Fruit fly (Drosophila melanogaster) whole organism, adult: ENCODE measurements around the gene DopEcR.

ENCODE experiments used
- CG11617 ChIP-seq: fragments of 200-800 bp; sonication (Bioruptor generic); optimal IDR thresholded peaks from 2 replicates; lab custom pipeline; 2017; ENCODE audit warnings: mild to moderate bottlenecking, missing biosample characterization, missing genetic modification reagents, missing genetic modification characterization
- CG12768 ChIP-seq: fragments of 200-800 bp; sonication (Bioruptor generic); optimal IDR thresholded peaks from 2 replicates; lab custom pipeline; 2017; ENCODE audit warnings: missing biosample characterization, missing genetic modification characterization, mild to moderate bottlenecking, moderate library complexity, missing genetic modification reagents
- CG14711 ChIP-seq: fragments of 200-800 bp; sonication (Bioruptor generic); optimal IDR thresholded peaks from 2 replicates; lab custom pipeline; 2018; ENCODE audit warnings: missing biosample characterization, mild to moderate bottlenecking, missing genetic modification characterization, moderate library complexity
- CG1620 ChIP-seq: fragments of 200-800 bp; sonication (Bioruptor generic); optimal IDR thresholded peaks from 2 replicates; lab custom pipeline; 2016; ENCODE audit warnings: missing biosample characterization, missing genetic modification characterization
- CG33017 ChIP-seq: fragments of 200-800 bp; sonication (Bioruptor generic); optimal IDR thresholded peaks from 2 replicates; lab custom pipeline; 2018; ENCODE audit warnings: missing biosample characterization, mild to moderate bottlenecking, missing genetic modification characterization, moderate library complexity
- CG5204 ChIP-seq: fragments of 200-800 bp; sonication (Bioruptor generic); optimal IDR thresholded peaks from 2 replicates; lab custom pipeline; 2016; ENCODE audit warnings: missing biosample characterization, missing genetic modification characterization
- CG7045 ChIP-seq: fragments of 200-800 bp; sonication (Bioruptor generic); optimal IDR thresholded peaks from 2 replicates; lab custom pipeline; 2017; ENCODE audit warnings: missing biosample characterization, mild to moderate bottlenecking, missing genetic modification characterization
- CG7101 ChIP-seq: fragments of 200-800 bp; sonication (Bioruptor generic); optimal IDR thresholded peaks from 2 replicates; lab custom pipeline; 2018; ENCODE audit warnings: missing biosample characterization, mild to moderate bottlenecking, missing genetic modification characterization, moderate library complexity
- Clk ChIP-seq: fragments of 200-800 bp; sonication (Bioruptor generic); optimal IDR thresholded peaks from 2 replicates; lab custom pipeline; 2017; ENCODE audit warnings: missing biosample characterization, missing genetic modification characterization
- Crg-1 ChIP-seq: fragments of 200-800 bp; sonication (Bioruptor generic); optimal IDR thresholded peaks from 2 replicates; lab custom pipeline; 2016; ENCODE audit warnings: missing biosample characterization, missing genetic modification characterization
- Hr96 ChIP-seq: fragments of 200-800 bp; sonication (Bioruptor generic); optimal IDR thresholded peaks from 2 replicates; lab custom pipeline; 2016; ENCODE audit warnings: missing biosample characterization, missing genetic modification characterization
- Mnt ChIP-seq: fragments of 200-800 bp; sonication (Bioruptor generic); optimal IDR thresholded peaks from 2 replicates; lab custom pipeline; 2016; ENCODE audit warnings: missing biosample characterization, mild to moderate bottlenecking, missing genetic modification characterization
- bab1 ChIP-seq: fragments of 200-800 bp; sonication (Bioruptor generic); optimal IDR thresholded peaks from 3 replicates; lab custom pipeline; 2019; ENCODE audit warnings: missing biosample characterization, mild to moderate bottlenecking, missing genetic modification characterization, moderate library complexity
- cic ChIP-seq: fragments of 200-800 bp; sonication (Bioruptor generic); optimal IDR thresholded peaks from 2 replicates; lab custom pipeline; 2017; ENCODE audit warnings: missing biosample characterization, mild to moderate bottlenecking, missing genetic modification characterization, moderate library complexity
- cnc ChIP-seq, 2 experiments: fragments of >200 bp; optimal IDR thresholded peaks; 2 replicates each; lab custom pipeline; 2017
- kay ChIP-seq: fragments of 200-800 bp; sonication (Bioruptor generic); peaks from one replicate; lab custom pipeline; 2016; ENCODE audit warnings: missing biosample characterization, missing genetic modification characterization, borderline replicate concordance
- ovo ChIP-seq: fragments of 200-800 bp; sonication (Bioruptor generic); optimal IDR thresholded peaks from 2 replicates; lab custom pipeline; 2016; ENCODE audit warnings: missing biosample characterization, missing genetic modification characterization
- pad ChIP-seq: fragments of 200-800 bp; sonication (Bioruptor generic); optimal IDR thresholded peaks from 3 replicates; lab custom pipeline; 2017; ENCODE audit warnings: missing biosample characterization, missing genetic modification characterization, mild to moderate bottlenecking, moderate library complexity, missing genetic modification reagents
- tj ChIP-seq: fragments of 200-800 bp; sonication (Bioruptor generic); optimal IDR thresholded peaks from 3 replicates; lab custom pipeline; 2017; ENCODE audit warnings: missing biosample characterization, mild to moderate bottlenecking, missing genetic modification characterization, moderate library complexity
- toe ChIP-seq: fragments of 200-800 bp; sonication (Bioruptor generic); optimal IDR thresholded peaks from 2 replicates; lab custom pipeline; 2016; ENCODE audit warnings: missing biosample characterization, missing genetic modification characterization

Gene DopEcR

DNA sequence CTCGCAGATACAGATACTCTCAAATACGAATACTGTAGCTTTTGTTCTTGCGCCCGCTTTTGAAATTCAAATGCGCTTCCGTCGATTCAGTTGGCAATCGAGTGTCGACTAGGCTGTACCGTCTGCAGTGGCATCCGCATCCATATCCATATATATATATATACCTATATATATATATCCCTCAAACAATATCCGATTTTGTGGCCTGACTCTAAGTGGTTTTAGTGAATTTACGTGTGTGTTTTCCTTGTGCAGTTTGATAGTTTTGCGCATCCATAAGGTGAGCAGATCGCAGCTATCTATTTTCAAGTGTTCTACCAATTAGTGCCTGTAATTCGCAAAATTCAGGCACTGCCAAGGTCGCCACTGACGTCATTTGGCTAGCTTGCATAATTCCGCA lies 34.4 kb upstream of the DopEcR start:
- TF ChIP-seq Crg-1 (GFP tag; lab: Kevin White, UChicago) = no peak
- peak; percentile 23 for TF ChIP-seq CG5204 (GFP tag; lab: Kevin White, UChicago)
- no peak for TF ChIP-seq CG12768 (GFP tag; lab: Kevin White, UChicago)
- no peak for TF ChIP-seq Mnt (GFP tag; lab: Kevin White, UChicago)
- TF ChIP-seq CG33017 = peak; percentile 24
- no peak for TF ChIP-seq CG7045 (GFP tag; lab: Kevin White, UChicago)
- TF ChIP-seq Hr96 (GFP tag; lab: Kevin White, UChicago) = no peak
- no peak for TF ChIP-seq bab1 (GFP tag; lab: Kevin White, UChicago)
- TF ChIP-seq toe (GFP tag; lab: Kevin White, UChicago) = no peak
- peak; percentile 11 for TF ChIP-seq CG7101 (tag; lab: Kevin White, UChicago)
- peak; percentile 93 for TF ChIP-seq kay (GFP tag; lab: Kevin White, UChicago)
- TF ChIP-seq ovo (GFP tag; lab: Kevin White, UChicago) = no peak

DNA sequence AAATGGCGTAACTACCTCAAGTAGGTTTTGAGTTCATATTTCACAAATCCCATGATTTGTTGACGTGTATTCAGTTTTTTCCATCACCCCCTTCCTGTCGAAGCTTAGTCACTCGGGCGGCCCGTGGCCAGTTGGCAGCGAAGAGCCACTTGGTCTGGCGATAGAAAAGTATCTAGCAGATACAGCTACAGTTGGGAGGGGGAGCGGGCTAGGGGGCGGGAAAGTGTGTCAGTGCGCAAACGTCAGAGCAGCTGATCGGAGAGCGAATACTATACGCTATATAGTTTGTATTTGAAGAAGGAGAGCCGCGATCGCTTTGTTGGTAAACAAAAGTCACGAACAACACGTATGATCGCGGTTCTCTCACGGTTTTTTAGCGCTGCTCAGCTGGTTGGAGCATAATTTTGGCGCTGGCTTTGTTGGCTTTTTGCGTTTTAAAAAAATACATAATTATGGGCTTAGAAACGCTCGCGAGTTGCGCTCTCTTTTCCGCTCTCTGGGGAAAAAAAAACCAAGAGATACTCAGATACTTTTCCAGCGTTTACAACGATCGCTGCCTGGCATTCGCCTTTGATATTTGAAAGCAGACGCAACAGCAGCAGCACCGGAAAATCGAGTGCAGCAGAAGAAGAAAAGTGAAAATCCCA lies 33.7 kb upstream of the DopEcR start:
- peak; percentile 79 for TF ChIP-seq CG12768 (GFP tag; lab: Kevin White, UChicago)
- TF ChIP-seq toe (GFP tag; lab: Kevin White, UChicago) = peak; percentile 48
- TF ChIP-seq CG5204 (GFP tag; lab: Kevin White, UChicago) = no peak
- TF ChIP-seq CG11617 (GFP tag; lab: Kevin White, UChicago) = no peak
- peak; percentile 100 for TF ChIP-seq kay (GFP tag; lab: Kevin White, UChicago)
- peak; percentile 20 for TF ChIP-seq bab1 (GFP tag; lab: Kevin White, UChicago)
- TF ChIP-seq CG14711 (tag; lab: Kevin White, UChicago) = no peak
- TF ChIP-seq CG1620 (GFP tag; lab: Kevin White, UChicago) = no peak
- no peak for TF ChIP-seq cnc (optimal IDR thresholded peaks at IDR 0.05; lab: Kevin White, UChicago)
- peak; percentile 8 for TF ChIP-seq pad (GFP tag; lab: Kevin White, UChicago)
- peak; percentile 93 for TF ChIP-seq cic (GFP tag; lab: Kevin White, UChicago)
- peak; percentile 1 for TF ChIP-seq CG7045 (GFP tag; lab: Kevin White, UChicago)
- peak; percentile 29 for TF ChIP-seq Clk
- no peak for TF ChIP-seq Crg-1 (GFP tag; lab: Kevin White, UChicago)
- peak; percentile 4 for TF ChIP-seq CG7101 (tag; lab: Kevin White, UChicago)
- peak; percentile 37 for TF ChIP-seq tj (GFP tag; lab: Kevin White, UChicago)
- TF ChIP-seq Mnt (GFP tag; lab: Kevin White, UChicago) = peak; percentile 39
- no peak for TF ChIP-seq Hr96 (GFP tag; lab: Kevin White, UChicago)
- TF ChIP-seq CG33017 = no peak
- TF ChIP-seq ovo (GFP tag; lab: Kevin White, UChicago) = peak; percentile 66

DNA sequence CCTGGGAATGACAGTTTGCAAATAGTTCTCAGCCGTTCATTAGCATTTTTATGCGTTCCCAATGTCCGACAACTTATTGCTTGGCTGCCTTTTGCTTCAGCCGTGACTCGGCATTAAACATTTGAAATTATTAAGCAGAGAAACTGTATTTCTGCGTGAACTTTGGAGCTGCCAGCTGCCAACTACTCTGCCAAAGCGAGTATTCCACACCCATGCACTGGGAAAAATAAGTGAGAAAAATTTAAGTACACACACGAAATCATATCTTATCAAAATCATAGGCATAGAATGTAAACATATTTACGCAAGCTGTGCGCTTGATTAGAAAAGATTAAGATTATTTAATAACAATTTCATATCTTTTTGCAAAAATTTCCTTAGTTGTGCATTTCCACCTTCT lies 32.8 kb upstream of the DopEcR start:
- TF ChIP-seq Crg-1 (GFP tag; lab: Kevin White, UChicago) (no peak), pad (GFP tag; lab: Kevin White, UChicago) (no peak), CG7101 (tag; lab: Kevin White, UChicago) (peak; percentile 9), cnc (optimal IDR thresholded peaks at IDR 0.05; lab: Kevin White, UChicago) (peak; percentile 81 to 89), Hr96 (GFP tag; lab: Kevin White, UChicago) (no peak), CG11617 (GFP tag; lab: Kevin White, UChicago) (no peak), cic (GFP tag; lab: Kevin White, UChicago) (no peak), CG7045 (GFP tag; lab: Kevin White, UChicago) (peak; percentile 15), tj (GFP tag; lab: Kevin White, UChicago) (no peak), Mnt (GFP tag; lab: Kevin White, UChicago) (no peak), kay (GFP tag; lab: Kevin White, UChicago) (peak; percentile 75), CG33017 (no peak), CG5204 (GFP tag; lab: Kevin White, UChicago) (peak; percentile 57), CG1620 (GFP tag; lab: Kevin White, UChicago) (no peak), ovo (GFP tag; lab: Kevin White, UChicago) (no peak), CG12768 (GFP tag; lab: Kevin White, UChicago) (peak; percentile 44), toe (GFP tag; lab: Kevin White, UChicago) (peak; percentile 41), CG14711 (tag; lab: Kevin White, UChicago) (no peak)

DNA sequence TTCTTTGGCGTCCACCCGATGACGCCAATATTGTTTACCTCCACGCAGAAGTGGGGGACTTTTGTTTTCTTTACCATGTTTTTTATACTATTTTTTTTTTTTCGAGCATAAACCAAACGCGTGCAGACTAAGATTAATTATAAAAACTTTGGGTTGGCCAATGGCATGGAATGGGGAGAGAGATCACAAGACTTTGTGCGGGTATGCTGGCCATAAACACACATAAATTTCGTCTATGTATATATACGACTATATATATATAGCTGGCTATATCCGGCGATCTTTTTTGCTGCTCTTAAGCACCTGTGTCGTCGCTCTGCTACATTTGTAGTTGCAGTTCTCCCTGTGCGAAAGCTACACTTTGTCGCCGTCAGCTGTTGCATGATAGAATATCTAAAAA lies 31.8 kb upstream of the DopEcR start:
- TF ChIP-seq CG14711 (tag; lab: Kevin White, UChicago) (no peak), CG12768 (GFP tag; lab: Kevin White, UChicago) (no peak), kay (GFP tag; lab: Kevin White, UChicago) (peak; percentile 89), toe (GFP tag; lab: Kevin White, UChicago) (no peak), ovo (GFP tag; lab: Kevin White, UChicago) (no peak), Mnt (GFP tag; lab: Kevin White, UChicago) (no peak)

DNA sequence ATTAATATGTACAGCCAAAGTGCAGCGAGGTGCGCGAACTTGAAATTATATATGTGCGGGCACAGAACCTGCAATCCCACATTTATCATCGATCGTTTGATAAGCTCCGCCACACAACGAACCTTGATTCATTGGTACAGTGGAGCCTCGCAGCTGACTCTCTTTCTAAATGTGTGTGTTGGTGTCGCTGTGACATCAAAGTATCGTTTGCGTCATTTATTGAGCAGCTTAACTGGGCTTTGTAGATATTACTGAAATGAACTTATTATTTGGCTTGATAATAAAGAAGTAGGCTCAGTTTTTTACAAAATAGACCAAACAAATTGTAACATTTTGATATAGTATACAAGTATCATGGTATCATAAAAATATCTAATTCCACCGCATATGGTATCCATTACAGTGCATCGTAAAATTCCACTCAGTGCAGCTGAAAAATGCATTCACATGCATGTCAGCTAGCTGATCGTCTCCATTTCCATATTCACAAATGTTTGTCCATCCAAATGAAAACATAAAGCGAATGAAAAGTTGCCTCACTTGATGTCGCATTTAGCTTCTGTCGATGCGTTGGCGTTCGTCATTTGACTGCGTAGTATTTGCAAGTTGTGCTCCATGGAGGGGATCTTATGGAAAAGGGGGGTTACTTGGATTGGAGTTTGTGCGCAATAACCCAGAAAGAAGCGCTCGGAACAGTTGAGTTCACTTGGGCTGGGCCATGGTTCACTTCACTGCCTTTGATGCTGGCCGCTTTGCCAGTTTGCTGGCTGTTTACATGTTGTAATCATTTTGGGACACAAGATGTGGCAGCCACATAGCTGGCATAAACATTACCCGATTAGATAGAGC lies 31.1 kb upstream of the DopEcR start:
- no peak for TF ChIP-seq cic (GFP tag; lab: Kevin White, UChicago)
- no peak for TF ChIP-seq Hr96 (GFP tag; lab: Kevin White, UChicago)
- no peak for TF ChIP-seq CG7045 (GFP tag; lab: Kevin White, UChicago)
- peak; percentile 53 for TF ChIP-seq tj (GFP tag; lab: Kevin White, UChicago)
- no peak for TF ChIP-seq CG11617 (GFP tag; lab: Kevin White, UChicago)
- TF ChIP-seq Mnt (GFP tag; lab: Kevin White, UChicago) = no peak
- no peak for TF ChIP-seq ovo (GFP tag; lab: Kevin White, UChicago)
- TF ChIP-seq Crg-1 (GFP tag; lab: Kevin White, UChicago) = peak; percentile 46
- no peak for TF ChIP-seq CG5204 (GFP tag; lab: Kevin White, UChicago)
- TF ChIP-seq CG7101 (tag; lab: Kevin White, UChicago) = peak; percentile 11
- no peak for TF ChIP-seq cnc (optimal IDR thresholded peaks at IDR 0.05; lab: Kevin White, UChicago)
- no peak for TF ChIP-seq bab1 (GFP tag; lab: Kevin White, UChicago)
- no peak for TF ChIP-seq CG14711 (tag; lab: Kevin White, UChicago)
- TF ChIP-seq CG1620 (GFP tag; lab: Kevin White, UChicago) = no peak
- no peak for TF ChIP-seq Clk
- no peak for TF ChIP-seq toe (GFP tag; lab: Kevin White, UChicago)
- peak; percentile 89 for TF ChIP-seq kay (GFP tag; lab: Kevin White, UChicago)
- TF ChIP-seq CG33017 = peak; percentile 3
- no peak for TF ChIP-seq pad (GFP tag; lab: Kevin White, UChicago)
- TF ChIP-seq CG12768 (GFP tag; lab: Kevin White, UChicago) = peak; percentile 14
